Worm (Caenorhabditis elegans) whole organism, mixed stage, embryonic: Measurements from ENCODE around the gene srt-5.

Source experiments
- cnd-1 ChIP-seq: fragments of 200-800 bp; sonication (Bioruptor generic); optimal IDR thresholded peaks from 2 replicates; lab custom pipeline; 2018; ENCODE audit warnings: mild to moderate bottlenecking, missing genetic modification characterization, missing compliant biosample characterization
- elt-3 ChIP-seq: fragments of 150-350 bp; optimal IDR thresholded peaks from 2 replicates; lab custom pipeline; 2014; ENCODE audit warnings: missing biosample characterization, missing genetic modification characterization
- hlh-1 ChIP-seq: fragments of 150-350 bp; optimal IDR thresholded peaks from 2 replicates; lab custom pipeline; 2014; ENCODE audit warnings: missing biosample characterization, missing genetic modification reagents, missing genetic modification characterization
- lin-13 ChIP-seq: fragments of 150-350 bp; optimal IDR thresholded peaks from 2 replicates; lab custom pipeline; 2014; ENCODE audit warnings: missing biosample characterization, missing genetic modification characterization
- lsy-2 ChIP-seq: fragments of 150-350 bp; optimal IDR thresholded peaks from 2 replicates; lab custom pipeline; 2014; ENCODE audit warnings: missing biosample characterization, missing genetic modification characterization
- nhr-237 ChIP-seq: fragments of 150-350 bp; optimal IDR thresholded peaks from 2 replicates; lab custom pipeline; 2014; ENCODE audit warnings: missing biosample characterization, missing genetic modification characterization
- nhr-28 ChIP-seq: fragments of 150-350 bp; optimal IDR thresholded peaks from 2 replicates; lab custom pipeline; 2014; ENCODE audit warnings: missing biosample characterization, missing genetic modification characterization
- nhr-76 ChIP-seq: sonication (generic microtip); optimal IDR thresholded peaks from 2 replicates; lab custom pipeline; 2017; ENCODE audit warnings: missing biosample characterization, missing genetic modification characterization
- sptf-1 ChIP-seq: sonication (generic microtip); optimal IDR thresholded peaks from 2 replicates; lab custom pipeline; 2017; ENCODE audit warnings: mild to moderate bottlenecking, missing genetic modification characterization, moderate library complexity, missing compliant biosample characterization
- tbx-8 ChIP-seq: fragments of 200-800 bp; sonication (Bioruptor generic); optimal IDR thresholded peaks from 2 replicates; lab custom pipeline; 2018; ENCODE audit warnings: mild to moderate bottlenecking, missing genetic modification characterization, moderate library complexity, missing compliant biosample characterization
- unc-39 ChIP-seq: fragments of 150-350 bp; optimal IDR thresholded peaks from 2 replicates; lab custom pipeline; 2014; ENCODE audit warnings: missing biosample characterization, missing genetic modification characterization
- unc-62 ChIP-seq: fragments of 150-350 bp; optimal IDR thresholded peaks from 2 replicates; lab custom pipeline; 2014; ENCODE audit warnings: missing biosample characterization, missing genetic modification reagents, missing genetic modification characterization
- ztf-11 ChIP-seq: fragments of 150-350 bp; optimal IDR thresholded peaks from 2 replicates; lab custom pipeline; 2014; ENCODE audit warnings: missing biosample characterization, missing genetic modification characterization

DNA sequence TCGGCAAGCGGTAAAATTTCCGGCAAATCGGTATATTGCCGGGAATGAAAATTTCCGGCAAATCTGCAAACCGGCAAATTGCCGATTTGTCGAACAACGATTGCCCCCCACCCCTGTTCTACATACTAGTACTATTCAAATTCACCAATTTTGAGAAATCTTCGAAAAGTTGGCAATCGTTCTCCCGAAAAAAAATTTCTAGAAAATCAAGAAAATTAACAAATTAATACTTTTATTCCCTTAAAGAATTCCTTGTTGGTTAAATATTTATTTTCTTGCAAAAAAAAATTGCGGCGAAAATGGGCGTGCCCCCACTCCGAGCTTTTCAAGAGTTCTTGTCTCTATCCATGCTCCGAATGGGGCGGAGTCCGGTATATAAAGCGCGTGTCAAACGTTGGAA is 26.4 kb downstream of the srt-5 start, which contains the start of gene C50H11.8:
- TF ChIP-seq nhr-76 (no peak), hlh-1 (tag; lab: Kevin White, UChicago) (no peak), sptf-1 (tag; lab: Kevin White, UChicago) (no peak), nhr-237 (tag; lab: Kevin White, UChicago) (no peak), lin-13 (no peak), nhr-28 (tag; lab: Kevin White, UChicago) (no peak), tbx-8 (GFP tag; lab: Kevin White, UChicago) (no peak), lsy-2 (tag; lab: Kevin White, UChicago) (no peak), ztf-11 (tag; lab: Kevin White, UChicago) (no peak), unc-62 (GFP tag; lab: Kevin White, UChicago) (no peak), unc-39 (no peak), elt-3 (no peak), cnd-1 (tag; lab: Kevin White, UChicago) (no peak)
